Worm (Caenorhabditis elegans): ENCODE results near the gene gtf-2H3.

ce11 chrIII:10150710-10151109 is 30.8 kb upstream of the gtf-2H3 start:
- TF ChIP-seq zag-1 (tag; optimal IDR thresholded peaks at IDR 0.05), result no peak
- no peak for TF ChIP-seq nhr-11 (tag; optimal IDR thresholded peaks at IDR 0.05)
- no peak for TF ChIP-seq egl-27 (tag; optimal IDR thresholded peaks at IDR 0.05)
- TF ChIP-seq ZK546.5 (tag; optimal IDR thresholded peaks at IDR 0.05), result no peak
